Worm (Caenorhabditis elegans) whole organism, L3 larva: ENCODE data around the gene Y69A2AR.22.

ENCODE experiments used
- ZK546.5 ChIP-seq: sonication (generic microtip); optimal IDR thresholded peaks from 2 replicates; lab custom pipeline; 2017; ENCODE audit warnings: missing biosample characterization, missing genetic modification characterization
- aly-2 ChIP-seq: fragments of 150-350 bp; optimal IDR thresholded peaks from 2 replicates; lab custom pipeline; 2014; ENCODE audit warnings: missing biosample characterization, missing genetic modification characterization
- elt-3 ChIP-seq, 3 experiments: fragments of 150-350 bp in 1 of 3; sonication (generic microtip) in 2 of 3; optimal IDR thresholded peaks; 2 replicates in 2 of 3; 4 replicates in 1 of 3; lab custom pipeline; 2014 to 2017; ENCODE audit warnings: missing biosample characterization in 3 of 3, missing genetic modification characterization in 3 of 3
- fkh-10 ChIP-seq: sonication (generic microtip); optimal IDR thresholded peaks from 2 replicates; lab custom pipeline; 2017; ENCODE audit warnings: missing biosample characterization, missing genetic modification reagents, missing genetic modification characterization
- jun-1 ChIP-seq: fragments of 150-350 bp; optimal IDR thresholded peaks from 2 replicates; lab custom pipeline; 2014; ENCODE audit warnings: missing biosample characterization, missing genetic modification reagents, missing genetic modification characterization
- mdl-1 ChIP-seq: fragments of 150-350 bp; optimal IDR thresholded peaks from 2 replicates; lab custom pipeline; 2014; ENCODE audit warnings: missing biosample characterization, missing genetic modification characterization
- skn-1 ChIP-seq: fragments of 150-350 bp; optimal IDR thresholded peaks from 2 replicates; lab custom pipeline; 2014; ENCODE audit warnings: missing biosample characterization, missing genetic modification characterization
- tbx-2 ChIP-seq: sonication (generic microtip); optimal IDR thresholded peaks from 2 replicates; lab custom pipeline; 2016; ENCODE audit warnings: mild to moderate bottlenecking, missing genetic modification characterization, missing compliant biosample characterization
- ztf-4 ChIP-seq: fragments of 150-350 bp; optimal IDR thresholded peaks from 2 replicates; lab custom pipeline; 2014; ENCODE audit warnings: missing biosample characterization, missing genetic modification characterization

DNA sequence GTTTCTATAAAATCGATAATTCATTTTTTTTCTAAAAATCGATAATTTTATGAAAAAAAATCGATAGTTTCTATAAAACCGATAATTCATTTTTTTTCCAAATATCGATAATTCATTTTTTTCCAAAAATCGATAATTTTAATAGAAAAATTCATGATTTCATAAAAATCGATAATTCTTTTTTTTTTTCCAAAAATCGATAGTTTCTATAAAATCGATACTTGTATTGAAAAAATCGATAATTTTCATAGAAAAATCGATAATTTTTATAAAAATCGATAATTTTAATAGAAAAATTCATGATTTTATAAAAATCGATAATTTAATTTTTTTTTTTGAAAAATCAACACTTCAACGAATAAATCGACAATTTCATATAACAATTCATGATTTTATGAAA lies 21.6 kb upstream of the Y69A2AR.22 start:
- no peak for TF ChIP-seq ztf-4 (tag; lab: Kevin White, UChicago)
- TF ChIP-seq fkh-10 = no peak
- no peak for TF ChIP-seq mdl-1
- TF ChIP-seq aly-2 (tag; lab: Kevin White, UChicago) = no peak
- TF ChIP-seq jun-1 (tag; lab: Kevin White, UChicago) = no peak
- no peak for TF ChIP-seq elt-3 (tag; optimal IDR thresholded peaks at IDR 0.05; lab: Kevin White, UChicago)
- no peak for TF ChIP-seq skn-1
- TF ChIP-seq tbx-2 (tag; lab: Kevin White, UChicago) = no peak
- no peak for TF ChIP-seq ZK546.5 (tag; lab: Kevin White, UChicago)
